Fruit fly (Drosophila melanogaster) whole organism, prepupa: ENCODE results near the gene iav.

ENCODE experiments used
- Blimp-1 ChIP-seq: fragments of 200-800 bp; sonication (Bioruptor generic); optimal IDR thresholded peaks from 3 replicates; lab custom pipeline; 2017; ENCODE audit warnings: missing biosample characterization, missing genetic modification characterization, mild to moderate bottlenecking, moderate library complexity, missing genetic modification reagents
- CG10631 ChIP-seq: fragments of 200-800 bp; sonication (Bioruptor generic); optimal IDR thresholded peaks from 2 replicates; lab custom pipeline; 2016; ENCODE audit warnings: missing biosample characterization, missing genetic modification characterization
- CG10669 ChIP-seq: fragments of 200-800 bp; sonication (Bioruptor generic); optimal IDR thresholded peaks from 3 replicates; lab custom pipeline; 2018; ENCODE audit warnings: missing biosample characterization, mild to moderate bottlenecking, missing genetic modification characterization, moderate library complexity
- CG11762 ChIP-seq: fragments of 200-800 bp; sonication (Bioruptor generic); optimal IDR thresholded peaks from 3 replicates; lab custom pipeline; 2016; ENCODE audit warnings: missing biosample characterization, missing genetic modification characterization; ENCODE audit not compliant: insufficient read depth
- CG11902 ChIP-seq: fragments of 200-800 bp; sonication (Bioruptor generic); optimal IDR thresholded peaks from 3 replicates; lab custom pipeline; 2016; ENCODE audit warnings: missing biosample characterization, missing genetic modification characterization
- CG15336 ChIP-seq: fragments of 200-800 bp; sonication (Bioruptor generic); IDR thresholded peaks from 2 replicates; pipeline ENCODE4 v1.3.6; 2022; ENCODE audit warnings: missing biosample characterization, missing genetic modification characterization
- CG1621 ChIP-seq: fragments of 200-800 bp; sonication (Bioruptor generic); optimal IDR thresholded peaks from 3 replicates; lab custom pipeline; 2018; ENCODE audit warnings: missing biosample characterization, mild to moderate bottlenecking, missing genetic modification characterization
- CG3032 ChIP-seq: fragments of 200-800 bp; optimal IDR thresholded peaks from 2 replicates; lab custom pipeline; 2019; ENCODE audit warnings: missing biosample characterization, mild to moderate bottlenecking, missing genetic modification characterization, moderate library complexity
- CG31627 ChIP-seq: fragments of 200-800 bp; sonication (Bioruptor generic); optimal IDR thresholded peaks from 3 replicates; lab custom pipeline; 2016; ENCODE audit warnings: missing biosample characterization, missing genetic modification characterization
- CG3919 ChIP-seq: fragments of 200-800 bp; sonication (Bioruptor generic); optimal IDR thresholded peaks from 3 replicates; lab custom pipeline; 2016; ENCODE audit warnings: missing biosample characterization, missing genetic modification characterization
- CG4318 ChIP-seq: fragments of 200-800 bp; sonication (Bioruptor generic); optimal IDR thresholded peaks from 3 replicates; lab custom pipeline; 2017; ENCODE audit warnings: missing biosample characterization, mild to moderate bottlenecking, missing genetic modification characterization
- CG6163 ChIP-seq: fragments of 200-800 bp; sonication (Bioruptor generic); IDR thresholded peaks from 3 replicates; pipeline ENCODE4 v1.3.6; 2022; ENCODE audit warnings: missing biosample characterization, missing genetic modification characterization
- CG6276 ChIP-seq: fragments of 200-800 bp; sonication (Bioruptor generic); optimal IDR thresholded peaks from 2 replicates; lab custom pipeline; 2017; ENCODE audit warnings: missing biosample characterization, mild to moderate bottlenecking, missing genetic modification characterization
- CG6792 ChIP-seq: fragments of 200-800 bp; sonication (Bioruptor generic); optimal IDR thresholded peaks from 3 replicates; lab custom pipeline; 2016; ENCODE audit warnings: missing biosample characterization, missing genetic modification characterization
- CG6808 ChIP-seq: fragments of 200-800 bp; sonication (Bioruptor generic); optimal IDR thresholded peaks from 3 replicates; lab custom pipeline; 2017; ENCODE audit warnings: missing biosample characterization, missing genetic modification characterization, mild to moderate bottlenecking, moderate library complexity, missing genetic modification reagents
- CG6854 ChIP-seq: fragments of 200-800 bp; sonication (Bioruptor generic); optimal IDR thresholded peaks from 2 replicates; lab custom pipeline; 2017; ENCODE audit warnings: missing biosample characterization, mild to moderate bottlenecking, missing genetic modification characterization
- CG7368 ChIP-seq: fragments of 200-800 bp; sonication (Bioruptor generic); optimal IDR thresholded peaks from 3 replicates; lab custom pipeline; 2016; ENCODE audit warnings: missing biosample characterization, missing genetic modification characterization
- CG8319 ChIP-seq: fragments of 200-800 bp; sonication (Bioruptor generic); optimal IDR thresholded peaks from 3 replicates; lab custom pipeline; 2016; ENCODE audit warnings: missing biosample characterization, missing genetic modification characterization
- CG8632 ChIP-seq: fragments of 200-800 bp; sonication (Bioruptor generic); optimal IDR thresholded peaks from 3 replicates; lab custom pipeline; 2016; ENCODE audit warnings: missing biosample characterization, missing genetic modification characterization
- Eip78C ChIP-seq: fragments of 200-800 bp; sonication (Bioruptor generic); peaks from one replicate; lab custom pipeline; 2016; ENCODE audit warnings: missing biosample characterization, missing genetic modification characterization
- Ets96B ChIP-seq: fragments of 200-800 bp; optimal IDR thresholded peaks from 2 replicates; lab custom pipeline; 2019; ENCODE audit warnings: missing biosample characterization, mild to moderate bottlenecking, missing genetic modification characterization, moderate library complexity
- Hr39 ChIP-seq: fragments of 200-800 bp; sonication (Bioruptor generic); optimal IDR thresholded peaks from 2 replicates; lab custom pipeline; 2016; ENCODE audit warnings: missing biosample characterization, missing genetic modification characterization
- Hr4 ChIP-seq: fragments of 200-800 bp; sonication (Bioruptor generic); optimal IDR thresholded peaks from 3 replicates; lab custom pipeline; 2016; ENCODE audit warnings: missing biosample characterization, missing genetic modification characterization
- Met ChIP-seq: fragments of 200-800 bp; sonication (Bioruptor generic); optimal IDR thresholded peaks from 3 replicates; lab custom pipeline; 2016; ENCODE audit warnings: missing biosample characterization, missing genetic modification characterization
- OdsH ChIP-seq: fragments of 200-800 bp; sonication (Bioruptor generic); optimal IDR thresholded peaks from 3 replicates; lab custom pipeline; 2016; ENCODE audit warnings: missing biosample characterization, missing genetic modification characterization
- Smox ChIP-seq: fragments of 200-800 bp; sonication (Bioruptor generic); optimal IDR thresholded peaks from 3 replicates; lab custom pipeline; 2016; ENCODE audit warnings: missing biosample characterization, missing genetic modification characterization
- Sox102F ChIP-seq: fragments of 200-800 bp; sonication (Bioruptor generic); optimal IDR thresholded peaks from 2 replicates; lab custom pipeline; 2016; ENCODE audit warnings: missing biosample characterization, mild to moderate bottlenecking, missing genetic modification characterization
- Sox15 ChIP-seq: fragments of 200-800 bp; sonication (Bioruptor generic); optimal IDR thresholded peaks from 3 replicates; lab custom pipeline; 2016; ENCODE audit warnings: missing biosample characterization, missing genetic modification characterization
- achi ChIP-seq: fragments of 200-800 bp; sonication (Bioruptor generic); optimal IDR thresholded peaks from 3 replicates; lab custom pipeline; 2016; ENCODE audit warnings: missing biosample characterization, missing genetic modification characterization
- acj6 ChIP-seq: fragments of 200-800 bp; sonication (Bioruptor generic); optimal IDR thresholded peaks from 3 replicates; lab custom pipeline; 2016; ENCODE audit warnings: missing biosample characterization, missing genetic modification characterization
- cyc ChIP-seq: fragments of 200-800 bp; sonication (Bioruptor generic); optimal IDR thresholded peaks from 3 replicates; lab custom pipeline; 2016; ENCODE audit warnings: missing biosample characterization, missing genetic modification characterization
- dsx ChIP-seq: fragments of 200-800 bp; optimal IDR thresholded peaks from 3 replicates; lab custom pipeline; 2019; ENCODE audit warnings: missing biosample characterization, mild to moderate bottlenecking, missing genetic modification characterization, moderate library complexity; ENCODE audit not compliant: poor library complexity, severe bottlenecking
- eg ChIP-seq: fragments of 200-800 bp; sonication (Bioruptor generic); IDR thresholded peaks from 3 replicates; pipeline ENCODE4 v1.3.6; 2022; ENCODE audit warnings: missing biosample characterization, missing genetic modification characterization
- esn ChIP-seq: fragments of 200-800 bp; sonication (Bioruptor generic); optimal IDR thresholded peaks from 2 replicates; lab custom pipeline; 2016; ENCODE audit warnings: missing biosample characterization, mild to moderate bottlenecking, missing genetic modification characterization, moderate library complexity
- fd59A ChIP-seq: fragments of 200-800 bp; sonication (Bioruptor generic); optimal IDR thresholded peaks from 2 replicates; lab custom pipeline; 2017; ENCODE audit warnings: missing biosample characterization, mild to moderate bottlenecking, missing genetic modification characterization, missing genetic modification reagents
- fd85E ChIP-seq: fragments of 200-800 bp; sonication (Bioruptor generic); optimal IDR thresholded peaks from 3 replicates; lab custom pipeline; 2016; ENCODE audit warnings: missing biosample characterization, missing genetic modification characterization
- lz ChIP-seq: fragments of 200-800 bp; sonication (Bioruptor generic); optimal IDR thresholded peaks from 3 replicates; lab custom pipeline; 2016; ENCODE audit warnings: missing biosample characterization, missing genetic modification characterization
- pdm3 ChIP-seq: fragments of 200-800 bp; sonication (Bioruptor generic); optimal IDR thresholded peaks from 3 replicates; lab custom pipeline; 2016; ENCODE audit warnings: missing biosample characterization, missing genetic modification characterization
- salr ChIP-seq, 2 experiments: fragments of 200-800 bp; sonication (Bioruptor generic); optimal IDR thresholded peaks; 3 replicates each; lab custom pipeline; 2016 to 2018; ENCODE audit warnings: missing biosample characterization in 2 of 2, missing genetic modification characterization in 2 of 2, mild to moderate bottlenecking in 1 of 2
- spab ChIP-seq: fragments of 200-800 bp; sonication (Bioruptor generic); optimal IDR thresholded peaks from 2 replicates; lab custom pipeline; 2017; ENCODE audit warnings: missing biosample characterization, mild to moderate bottlenecking, missing genetic modification characterization, missing genetic modification reagents
- ss ChIP-seq, 2 experiments: fragments of 200-800 bp; sonication (Bioruptor generic); optimal IDR thresholded peaks; 2 replicates in 1 of 2; 3 replicates in 1 of 2; lab custom pipeline; 2017 to 2018; ENCODE audit warnings: mild to moderate bottlenecking in 2 of 2, missing biosample characterization in 2 of 2, missing genetic modification characterization in 2 of 2, moderate library complexity in 1 of 2
- svp ChIP-seq: fragments of 200-800 bp; sonication (Bioruptor generic); peaks from one replicate; lab custom pipeline; 2016; ENCODE audit warnings: missing biosample characterization, missing genetic modification characterization
- topi ChIP-seq: fragments of 200-800 bp; sonication (Bioruptor generic); optimal IDR thresholded peaks from 3 replicates; lab custom pipeline; 2016; ENCODE audit warnings: missing biosample characterization, missing genetic modification characterization

iav gene

DNA sequence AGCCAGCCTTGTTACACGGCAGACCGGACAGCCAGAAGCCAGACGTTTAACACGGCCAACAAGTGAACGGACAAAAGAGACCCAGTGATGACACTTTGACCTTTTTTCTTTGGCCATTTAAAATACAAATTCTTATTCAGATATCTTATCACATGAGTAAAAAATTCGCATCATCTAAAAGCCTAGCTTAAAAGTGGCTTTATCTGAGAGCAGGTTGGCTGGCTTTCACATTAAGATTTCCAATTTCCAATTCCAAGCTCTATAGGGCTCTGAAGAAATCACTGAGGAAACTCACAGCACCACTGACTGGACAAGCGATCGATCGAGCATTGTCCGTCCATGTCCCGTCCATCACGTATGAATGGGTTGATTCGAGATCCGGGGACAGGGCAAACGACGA, 38.2 kb upstream of the iav start:
- TF ChIP-seq Ets96B (tag; lab: Kevin White, UChicago) (peak; percentile 23), topi (GFP tag; lab: Kevin White, UChicago) (peak; percentile 3), CG3919 (GFP tag; lab: Kevin White, UChicago) (peak; percentile 31), CG31627 (GFP tag; lab: Kevin White, UChicago) (no peak), svp (peak; percentile 70), lz (GFP tag; lab: Kevin White, UChicago) (no peak), Eip78C (peak; percentile 65), dsx (peak; percentile 7), esn (GFP tag; lab: Kevin White, UChicago) (peak; percentile 6), achi (GFP tag; lab: Kevin White, UChicago) (peak; percentile 1), ss (GFP tag; optimal IDR thresholded peaks at IDR 0.05; lab: Kevin White, UChicago) (peak in 1 of 2 experiments; percentile 21), CG6808 (peak; percentile 21), CG6792 (GFP tag; lab: Kevin White, UChicago) (no peak), spab (GFP tag; lab: Kevin White, UChicago) (peak; percentile 16), Sox102F (GFP tag; lab: Kevin White, UChicago) (peak; percentile 2), eg (GFP tag; lab: Robert Waterston, UW) (no peak), CG3032 (tag; lab: Kevin White, UChicago) (peak; percentile 25)

DNA sequence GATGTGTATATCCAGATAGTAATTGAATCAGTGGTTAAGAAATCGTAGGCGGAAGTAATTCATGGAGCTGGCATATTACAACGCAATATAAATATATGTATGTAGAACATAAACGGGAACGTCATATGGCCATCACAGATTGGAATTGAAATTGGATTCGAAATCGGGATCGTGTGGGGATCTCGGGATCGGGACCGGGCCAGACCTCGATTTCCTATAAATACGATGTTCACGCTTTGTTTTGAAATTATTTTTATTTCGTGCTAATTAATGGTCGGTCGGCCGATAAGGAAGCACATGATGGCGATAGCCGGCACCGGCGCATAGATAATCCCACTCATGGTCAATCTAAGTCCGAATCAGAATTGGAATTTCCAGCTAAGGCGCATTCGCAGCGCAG, 37.5 kb upstream of the iav start:
- TF ChIP-seq svp = peak; percentile 92
- no peak for TF ChIP-seq spab (GFP tag; lab: Kevin White, UChicago)

DNA sequence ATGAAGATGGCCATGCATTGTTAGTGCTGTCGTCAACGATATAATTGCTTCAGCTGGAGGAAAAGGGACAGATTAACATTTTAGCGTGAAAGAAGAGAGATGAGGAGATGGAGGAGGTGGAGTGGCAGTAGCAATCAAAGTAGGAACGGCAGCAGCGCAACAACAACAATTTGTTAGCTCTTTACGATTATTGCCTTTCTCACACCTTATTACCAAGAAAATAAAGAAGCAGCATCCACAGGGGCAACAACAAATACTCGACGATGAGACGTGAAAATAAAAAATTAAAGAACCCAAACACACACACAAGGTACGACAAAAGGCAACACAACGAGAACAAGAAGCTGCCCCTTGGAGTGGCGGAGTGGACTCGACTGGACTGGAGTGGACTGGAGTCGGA, 36.8 kb upstream of the iav start:
- no peak for TF ChIP-seq pdm3
- TF ChIP-seq acj6 (GFP tag; lab: Kevin White, UChicago) = no peak
- no peak for TF ChIP-seq Smox (GFP tag; lab: Kevin White, UChicago)
- no peak for TF ChIP-seq fd85E (GFP tag; lab: Kevin White, UChicago)
- no peak for TF ChIP-seq Sox15 (GFP tag; lab: Kevin White, UChicago)
- TF ChIP-seq lz (GFP tag; lab: Kevin White, UChicago) = no peak
- TF ChIP-seq CG6276 = no peak
- no peak for TF ChIP-seq CG10669 (GFP tag; lab: Kevin White, UChicago)
- TF ChIP-seq CG10631 (GFP tag; lab: Kevin White, UChicago) = no peak
- TF ChIP-seq salr (GFP tag; optimal IDR thresholded peaks at IDR 0.05; lab: Kevin White, UChicago) = no peak
- no peak for TF ChIP-seq Met (GFP tag; lab: Kevin White, UChicago)
- no peak for TF ChIP-seq CG6792 (GFP tag; lab: Kevin White, UChicago)
- no peak for TF ChIP-seq CG8319 (GFP tag; lab: Kevin White, UChicago)
- no peak for TF ChIP-seq CG7368 (GFP tag; lab: Kevin White, UChicago)
- no peak for TF ChIP-seq dsx
- no peak for TF ChIP-seq Ets96B (tag; lab: Kevin White, UChicago)
- no peak for TF ChIP-seq topi (GFP tag; lab: Kevin White, UChicago)
- no peak for TF ChIP-seq CG3032 (tag; lab: Kevin White, UChicago)

DNA sequence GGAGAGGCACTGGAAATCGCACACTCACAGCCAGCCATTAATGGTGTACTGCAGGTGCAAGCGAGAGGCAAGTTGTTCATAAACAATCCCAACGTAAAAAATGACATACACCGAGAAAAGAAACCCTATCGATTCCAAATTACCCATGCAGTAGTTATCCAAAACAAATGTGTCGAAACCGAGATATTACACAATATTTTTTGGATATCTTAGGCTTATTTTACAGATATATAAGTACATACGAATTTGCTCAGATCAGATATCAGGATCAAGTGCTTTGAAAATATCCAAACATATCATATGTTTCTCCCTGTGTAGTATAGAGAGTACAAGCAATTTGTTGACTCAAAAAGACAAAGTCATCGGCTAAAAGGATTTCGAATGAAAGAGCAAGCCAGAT, 36.4 kb upstream of the iav start:
- TF ChIP-seq dsx = peak; percentile 93
- TF ChIP-seq Ets96B (tag; lab: Kevin White, UChicago) = peak; percentile 95
- peak; percentile 87 for TF ChIP-seq CG6163 (GFP tag; lab: Robert Waterston, UW)
- peak; percentile 89 for TF ChIP-seq pdm3
- peak; percentile 88 for TF ChIP-seq achi (GFP tag; lab: Kevin White, UChicago)
- TF ChIP-seq acj6 (GFP tag; lab: Kevin White, UChicago) = peak; percentile 87
- TF ChIP-seq fd59A = peak; percentile 90
- TF ChIP-seq Hr39 (GFP tag; lab: Kevin White, UChicago) = peak; percentile 91
- TF ChIP-seq salr (GFP tag; optimal IDR thresholded peaks at IDR 0.05; lab: Kevin White, UChicago) = peak; percentile 90 to 92
- peak; percentile 90 for TF ChIP-seq lz (GFP tag; lab: Kevin White, UChicago)
- peak; percentile 90 for TF ChIP-seq cyc (GFP tag; lab: Kevin White, UChicago)
- TF ChIP-seq CG10669 (GFP tag; lab: Kevin White, UChicago) = peak; percentile 94
- peak; percentile 88 for TF ChIP-seq OdsH (GFP tag; lab: Kevin White, UChicago)
- peak; percentile 83 for TF ChIP-seq Hr4 (GFP tag; lab: Kevin White, UChicago)
- peak; percentile 51; the same call in 2 of the 3 replicates for TF ChIP-seq eg (GFP tag; lab: Robert Waterston, UW)
- TF ChIP-seq CG8632 (GFP tag; lab: Kevin White, UChicago) = peak; percentile 85
- peak; percentile 85 for TF ChIP-seq spab (GFP tag; lab: Kevin White, UChicago)
- peak; percentile 70 for TF ChIP-seq CG6854 (GFP tag; lab: Kevin White, UChicago)
- TF ChIP-seq Blimp-1 (GFP tag; lab: Kevin White, UChicago) = peak; percentile 58
- TF ChIP-seq CG11902 = peak; percentile 72
- peak; percentile 76 for TF ChIP-seq CG15336 (GFP tag; lab: Robert Waterston, UW)
- peak; percentile 68 for TF ChIP-seq CG6276
- TF ChIP-seq CG1621 (tag; lab: Kevin White, UChicago) = peak; percentile 92
- TF ChIP-seq CG11762 (GFP tag; lab: Kevin White, UChicago) = peak; percentile 87
- peak; percentile 98 for TF ChIP-seq Eip78C
- peak; percentile 72 for TF ChIP-seq CG4318 (GFP tag; lab: Kevin White, UChicago)
- TF ChIP-seq Smox (GFP tag; lab: Kevin White, UChicago) = peak; percentile 89
